Fruit fly (Drosophila melanogaster) whole organism, wandering third instar larva: ENCODE measurements around the gene CG2182.

Experiments used
- Abd-B ChIP-seq: fragments of >200 bp; optimal IDR thresholded peaks from 2 replicates; lab custom pipeline; 2017; ENCODE audit warnings: missing biosample characterization, missing genetic modification characterization
- CG32264 ChIP-seq: fragments of 200-800 bp; sonication (Bioruptor generic); optimal IDR thresholded peaks from 2 replicates; lab custom pipeline; 2016; ENCODE audit warnings: missing biosample characterization, missing genetic modification characterization
- HLH106 ChIP-seq: fragments of 200-800 bp; optimal IDR thresholded peaks from 3 replicates; lab custom pipeline; 2019; ENCODE audit warnings: missing biosample characterization, mild to moderate bottlenecking, missing genetic modification characterization, moderate library complexity
- Hr78 ChIP-seq: fragments of >200 bp; optimal IDR thresholded peaks from 2 replicates; lab custom pipeline; 2017; ENCODE audit warnings: missing biosample characterization, missing genetic modification characterization
- Myc ChIP-seq: fragments of >200 bp; optimal IDR thresholded peaks from 2 replicates; lab custom pipeline; 2017
- OdsH ChIP-seq: fragments of 200-800 bp; sonication (Bioruptor generic); optimal IDR thresholded peaks from 2 replicates; lab custom pipeline; 2016; ENCODE audit warnings: missing biosample characterization, mild to moderate bottlenecking, missing genetic modification characterization
- Sp1 ChIP-seq: fragments of 200-800 bp; sonication (Bioruptor generic); optimal IDR thresholded peaks from 3 replicates; lab custom pipeline; 2019; ENCODE audit warnings: missing biosample characterization, mild to moderate bottlenecking, missing genetic modification characterization, moderate library complexity
- Vsx2 ChIP-seq: fragments of 200-300, 225-300 bp; sonication (Bioruptor generic); optimal IDR thresholded peaks from 2 replicates; lab custom pipeline; 2018; ENCODE audit warnings: missing biosample characterization, missing genetic modification characterization; ENCODE audit not compliant: partially characterized antibody
- br ChIP-seq: fragments of 200-800 bp; sonication (Bioruptor generic); optimal IDR thresholded peaks from 2 replicates; lab custom pipeline; 2016; ENCODE audit warnings: missing biosample characterization, missing genetic modification characterization
- h ChIP-seq: fragments of 200-800 bp; sonication (Bioruptor generic); optimal IDR thresholded peaks from 3 replicates; lab custom pipeline; 2016; ENCODE audit warnings: missing biosample characterization, mild to moderate bottlenecking, missing genetic modification characterization
- pan ChIP-seq: fragments of >200 bp; optimal IDR thresholded peaks from 2 replicates; lab custom pipeline; 2017
- psq ChIP-seq: fragments of 200-800 bp; sonication (Bioruptor generic); optimal IDR thresholded peaks from 3 replicates; lab custom pipeline; 2017; ENCODE audit warnings: missing biosample characterization, mild to moderate bottlenecking, missing genetic modification characterization, moderate library complexity
- usp ChIP-seq: fragments of >200 bp; optimal IDR thresholded peaks from 2 replicates; lab custom pipeline; 2017; ENCODE audit warnings: missing biosample characterization, missing genetic modification characterization

DNA sequence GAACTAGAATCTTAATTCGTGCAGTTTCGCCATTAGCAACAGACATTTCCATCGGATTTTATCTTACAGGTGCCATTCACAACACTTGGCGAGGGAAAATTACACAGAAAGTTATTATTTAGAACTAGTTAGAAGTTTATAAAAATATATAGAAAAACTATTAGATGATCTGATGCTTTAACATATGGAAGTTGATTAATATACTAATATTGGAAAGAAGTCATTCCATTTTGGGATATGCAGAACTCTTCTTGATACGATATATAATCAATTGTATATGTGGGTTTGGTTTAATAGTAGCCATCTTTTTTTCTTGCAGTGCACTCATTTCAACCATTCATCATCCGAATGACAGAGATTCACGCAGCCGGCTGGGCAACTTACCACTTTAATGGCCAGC, 22.5 kb upstream of the CG2182 start:
- no peak for TF ChIP-seq OdsH (GFP tag; lab: Kevin White, UChicago)
- TF ChIP-seq usp: no peak
- no peak for TF ChIP-seq pan (lab: Kevin White, UChicago)
- TF ChIP-seq Sp1 (GFP tag; lab: Kevin White, UChicago): no peak
- TF ChIP-seq h: no peak
- TF ChIP-seq Abd-B: no peak
- TF ChIP-seq Hr78 (GFP tag; lab: Kevin White, UChicago): no peak
- TF ChIP-seq CG32264 (GFP tag; lab: Kevin White, UChicago): no peak
- TF ChIP-seq psq: no peak
- no peak for TF ChIP-seq Myc (lab: Kevin White, UChicago)
- no peak for TF ChIP-seq br (GFP tag; lab: Kevin White, UChicago)
- no peak for TF ChIP-seq HLH106 (tag; lab: Kevin White, UChicago)
- no peak for TF ChIP-seq Vsx2 (GFP tag; lab: Kevin White, UChicago)
